Worm (Caenorhabditis elegans) whole organism, L1 larva: ENCODE results near the gene sex-1.
A peak's percentile ranks its signal among the peaks of the same experiment; 100 is the strongest.

Source experiments
- C04F5.9 ChIP-seq: sonication (generic microtip); optimal IDR thresholded peaks from 2 replicates; lab custom pipeline; 2016; ENCODE audit warnings: missing genetic modification characterization, missing compliant biosample characterization
- Y116A8C.19 ChIP-seq: sonication (generic microtip); optimal IDR thresholded peaks from 2 replicates; lab custom pipeline; 2016; ENCODE audit warnings: missing compliant biosample characterization, missing genetic modification characterization, borderline replicate concordance
- aha-1 ChIP-seq: fragments of 150-350 bp; optimal IDR thresholded peaks from 2 replicates; lab custom pipeline; 2014; ENCODE audit warnings: missing biosample characterization, missing genetic modification characterization
- alr-1 ChIP-seq: fragments of 200-800 bp; sonication (Bioruptor generic); optimal IDR thresholded peaks from 2 replicates; lab custom pipeline; 2018; ENCODE audit warnings: borderline replicate concordance, mild to moderate bottlenecking, missing genetic modification characterization, missing compliant biosample characterization
- blmp-1 ChIP-seq: fragments of 150-350 bp; optimal IDR thresholded peaks from 2 replicates; lab custom pipeline; 2014; ENCODE audit warnings: missing biosample characterization, missing genetic modification characterization
- ceh-63 ChIP-seq: fragments of 200-800 bp; sonication (Bioruptor generic); optimal IDR thresholded peaks from 2 replicates; lab custom pipeline; 2018; ENCODE audit warnings: mild to moderate bottlenecking, missing genetic modification characterization, missing compliant biosample characterization
- ceh-82 ChIP-seq, 3 experiments: fragments of 150-350 bp in 1 of 3; sonication (generic microtip) in 2 of 3; optimal IDR thresholded peaks; 2 replicates each; lab custom pipeline; 2014 to 2017; ENCODE audit warnings: missing biosample characterization in 3 of 3, missing genetic modification characterization in 3 of 3
- ceh-88 ChIP-seq: fragments of 200-800 bp; sonication (Bioruptor generic); IDR thresholded peaks from 2 replicates; pipeline ENCODE4 v1.3.6; 2022; ENCODE audit warnings: missing genetic modification characterization, missing compliant biosample characterization
- ceh-90 ChIP-seq: sonication (generic microtip); optimal IDR thresholded peaks from 2 replicates; lab custom pipeline; 2016; ENCODE audit warnings: missing genetic modification characterization, missing compliant biosample characterization
- ces-1 ChIP-seq: fragments of 150-350 bp; optimal IDR thresholded peaks from 2 replicates; lab custom pipeline; 2014; ENCODE audit warnings: missing biosample characterization, missing genetic modification reagents, missing genetic modification characterization
- efl-3 ChIP-seq: fragments of 200-800 bp; sonication (Bioruptor generic); optimal IDR thresholded peaks from 2 replicates; lab custom pipeline; 2018; ENCODE audit warnings: mild to moderate bottlenecking, missing genetic modification characterization, missing compliant biosample characterization
- egl-13 ChIP-seq: sonication (generic microtip); optimal IDR thresholded peaks from 2 replicates; lab custom pipeline; 2016; ENCODE audit warnings: missing genotype, missing genetic modification reagents, missing genetic modification characterization, missing compliant biosample characterization
- egl-27 ChIP-seq, 2 experiments: fragments of 150-350 bp in 1 of 2; sonication (generic microtip); optimal IDR thresholded peaks; 3 replicates each; lab custom pipeline; 2017 to 2018; ENCODE audit warnings: missing biosample characterization in 2 of 2, missing genetic modification characterization in 2 of 2, missing genetic modification reagents in 2 of 2
- elt-2 ChIP-seq: sonication (generic microtip); optimal IDR thresholded peaks from 2 replicates; lab custom pipeline; 2016; ENCODE audit warnings: missing genetic modification characterization, mild to moderate bottlenecking, inconsistent platforms, missing compliant biosample characterization, missing genetic modification reagents
- elt-3 ChIP-seq, 6 experiments: fragments of 150-350 bp in 1 of 6; sonication (generic microtip); optimal IDR thresholded peaks; 2 replicates each; lab custom pipeline; 2017 to 2018; ENCODE audit warnings: missing biosample characterization in 6 of 6, missing genetic modification characterization in 6 of 6, inconsistent platforms in 1 of 6
- ets-5 ChIP-seq: fragments of 200-800 bp; sonication (Bioruptor generic); IDR thresholded peaks from 2 replicates; pipeline ENCODE4 v1.3.6; 2022; ENCODE audit warnings: missing genetic modification characterization, missing compliant biosample characterization
- fkh-10 ChIP-seq: sonication (generic microtip); optimal IDR thresholded peaks from 2 replicates; lab custom pipeline; 2017; ENCODE audit warnings: missing biosample characterization, missing genetic modification reagents, missing genetic modification characterization
- fkh-4 ChIP-seq: sonication (generic microtip); optimal IDR thresholded peaks from 2 replicates; lab custom pipeline; 2016; ENCODE audit warnings: missing compliant biosample characterization, missing genetic modification characterization, borderline replicate concordance
- fos-1 ChIP-seq: fragments of 150-350 bp; optimal IDR thresholded peaks from 2 replicates; lab custom pipeline; 2014; ENCODE audit warnings: missing biosample characterization, missing genetic modification characterization
- grh-1 ChIP-seq: fragments of 200-800 bp; sonication (Bioruptor generic); IDR thresholded peaks from 2 replicates; pipeline ENCODE4 v1.3.6; 2022; ENCODE audit warnings: missing genetic modification reagents, missing genetic modification characterization, missing compliant biosample characterization
- hlh-4 ChIP-seq: sonication (generic microtip); optimal IDR thresholded peaks from 2 replicates; lab custom pipeline; 2016; ENCODE audit warnings: mild to moderate bottlenecking, missing genetic modification characterization, missing compliant biosample characterization
- hpl-2 ChIP-seq: fragments of 150-350 bp; optimal IDR thresholded peaks from 2 replicates; lab custom pipeline; 2014; ENCODE audit warnings: missing biosample characterization, missing genetic modification reagents, missing genetic modification characterization
- jun-1 ChIP-seq: fragments of 150-350 bp; optimal IDR thresholded peaks from 2 replicates; lab custom pipeline; 2014; ENCODE audit warnings: missing biosample characterization, missing genetic modification reagents, missing genetic modification characterization
- lin-35 ChIP-seq, 2 experiments: fragments of 150-350 bp; optimal IDR thresholded peaks; 2 replicates each; lab custom pipeline; 2014; ENCODE audit warnings: missing biosample characterization in 2 of 2, missing genetic modification characterization in 2 of 2, missing genetic modification reagents in 2 of 2
- lir-3 ChIP-seq: sonication (generic microtip); optimal IDR thresholded peaks from 2 replicates; lab custom pipeline; 2016; ENCODE audit warnings: mild to moderate bottlenecking, missing genetic modification characterization, moderate library complexity, missing compliant biosample characterization; ENCODE audit not compliant: poor library complexity
- lsy-2 ChIP-seq, 2 experiments: fragments of 150-350 bp; optimal IDR thresholded peaks; 2 replicates each; lab custom pipeline; 2014; ENCODE audit warnings: missing biosample characterization in 2 of 2, missing genetic modification characterization in 2 of 2
- mdl-1 ChIP-seq, 2 experiments: fragments of 150-350 bp; optimal IDR thresholded peaks; 2 replicates each; lab custom pipeline; 2014 to 2017; ENCODE audit warnings: missing biosample characterization in 2 of 2, missing genetic modification characterization in 2 of 2, inconsistent platforms in 1 of 2
- mef-2 ChIP-seq: fragments of 150-350 bp; optimal IDR thresholded peaks from 2 replicates; lab custom pipeline; 2014; ENCODE audit warnings: missing biosample characterization, missing genetic modification characterization
- mep-1 ChIP-seq: fragments of 150-350 bp; optimal IDR thresholded peaks from 2 replicates; lab custom pipeline; 2014; ENCODE audit warnings: missing biosample characterization, missing genetic modification characterization
- nhr-12 ChIP-seq: sonication (generic microtip); optimal IDR thresholded peaks from 2 replicates; lab custom pipeline; 2017; ENCODE audit warnings: missing biosample characterization, missing genetic modification characterization
- nhr-19 ChIP-seq: fragments of 200-800 bp; sonication (Bioruptor generic); conservative IDR thresholded peaks from 2 replicates; pipeline ENCODE4 v1.3.6; 2022; ENCODE audit warnings: missing genetic modification characterization, missing compliant biosample characterization
- nhr-20 ChIP-seq: sonication (generic microtip); optimal IDR thresholded peaks from 2 replicates; lab custom pipeline; 2016; ENCODE audit warnings: mild to moderate bottlenecking, missing genetic modification characterization, missing compliant biosample characterization
- nhr-237 ChIP-seq: fragments of 150-350 bp; optimal IDR thresholded peaks from 2 replicates; lab custom pipeline; 2014; ENCODE audit warnings: missing biosample characterization, missing genetic modification characterization
- nhr-71 ChIP-seq: sonication (generic microtip); optimal IDR thresholded peaks from 2 replicates; lab custom pipeline; 2016; ENCODE audit warnings: mild to moderate bottlenecking, missing genetic modification characterization, moderate library complexity, missing compliant biosample characterization
- nhr-77 ChIP-seq: fragments of 150-350 bp; optimal IDR thresholded peaks from 2 replicates; lab custom pipeline; 2014; ENCODE audit warnings: missing biosample characterization, missing genetic modification characterization
- pag-3 ChIP-seq: sonication (generic microtip); optimal IDR thresholded peaks from 2 replicates; lab custom pipeline; 2017; ENCODE audit warnings: missing genetic modification characterization, mild to moderate bottlenecking, missing compliant biosample characterization, antibody characterized with exemption, borderline replicate concordance; ENCODE audit not compliant: insufficient read depth
- pqm-1 ChIP-seq: sonication (generic microtip); optimal IDR thresholded peaks from 3 replicates; lab custom pipeline; 2017; ENCODE audit warnings: missing biosample characterization, missing genetic modification characterization
- rnt-1 ChIP-seq: sonication (generic microtip); optimal IDR thresholded peaks from 2 replicates; lab custom pipeline; 2016; ENCODE audit warnings: mild to moderate bottlenecking, missing genetic modification characterization, moderate library complexity, missing compliant biosample characterization
- skn-1 ChIP-seq: fragments of 150-350 bp; optimal IDR thresholded peaks from 2 replicates; lab custom pipeline; 2014; ENCODE audit warnings: missing biosample characterization, missing genetic modification characterization
- snpc-4 ChIP-seq: fragments of 150-350 bp; optimal IDR thresholded peaks from 2 replicates; lab custom pipeline; 2014; ENCODE audit warnings: missing biosample characterization, missing genetic modification characterization
- sptf-1 ChIP-seq: fragments of 150-350 bp; optimal IDR thresholded peaks from 2 replicates; lab custom pipeline; 2014; ENCODE audit warnings: missing biosample characterization, missing genetic modification characterization
- swsn-7 ChIP-seq: sonication (generic microtip); optimal IDR thresholded peaks from 2 replicates; lab custom pipeline; 2016; ENCODE audit warnings: missing genetic modification characterization, missing compliant biosample characterization
- tbx-2 ChIP-seq: sonication (generic microtip); optimal IDR thresholded peaks from 2 replicates; lab custom pipeline; 2016; ENCODE audit warnings: missing genetic modification characterization, missing compliant biosample characterization
- tlp-1 ChIP-seq: fragments of 150-350 bp; optimal IDR thresholded peaks from 2 replicates; lab custom pipeline; 2014; ENCODE audit warnings: missing biosample characterization, missing genetic modification characterization
- unc-130 ChIP-seq: fragments of 150-350 bp; optimal IDR thresholded peaks from 2 replicates; lab custom pipeline; 2017; ENCODE audit warnings: missing biosample characterization, missing genetic modification characterization, inconsistent platforms
- unc-30 ChIP-seq: sonication (generic microtip); optimal IDR thresholded peaks from 2 replicates; lab custom pipeline; 2017; ENCODE audit warnings: missing biosample characterization, missing genetic modification characterization
- unc-62 ChIP-seq: fragments of 150-350 bp; optimal IDR thresholded peaks from 2 replicates; lab custom pipeline; 2014; ENCODE audit warnings: missing biosample characterization, missing genetic modification reagents, missing genetic modification characterization
- unc-98 ChIP-seq: fragments of 200-800 bp; sonication (Bioruptor generic); IDR thresholded peaks from 2 replicates; pipeline ENCODE4 v1.3.6; 2022; ENCODE audit warnings: missing genetic modification characterization, missing compliant biosample characterization
- xbp-1 ChIP-seq: sonication (generic microtip); optimal IDR thresholded peaks from 2 replicates; lab custom pipeline; 2016; ENCODE audit warnings: missing genetic modification characterization, missing compliant biosample characterization
- zag-1 ChIP-seq: fragments of 150-350 bp; optimal IDR thresholded peaks from 2 replicates; lab custom pipeline; 2014; ENCODE audit warnings: missing biosample characterization, missing genetic modification characterization

Gene sex-1

DNA sequence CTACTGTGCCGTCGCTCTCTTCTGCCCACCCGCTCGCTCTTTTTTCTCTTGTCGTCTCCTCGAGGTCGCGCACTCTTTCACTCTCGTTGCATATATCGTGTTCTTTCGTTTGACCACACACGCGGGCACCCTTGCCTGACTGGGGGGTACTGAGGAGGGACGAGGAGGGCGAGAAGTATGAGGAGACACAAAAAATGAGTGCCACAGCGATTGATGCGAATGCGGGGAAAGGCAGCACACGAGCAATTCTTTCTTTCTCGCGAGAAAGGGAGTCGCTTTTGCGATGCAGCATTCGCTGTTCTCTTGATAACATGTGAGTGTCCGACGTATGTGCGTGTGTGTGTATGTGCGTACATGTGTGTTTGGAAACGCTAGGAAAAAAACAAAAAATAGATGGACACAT is 16.7 kb downstream of the sex-1 start (continued):
- TF ChIP-seq efl-3 (GFP tag; lab: Kevin White, UChicago) = no peak
- TF ChIP-seq elt-2 = no peak
- no peak for TF ChIP-seq ceh-63 (GFP tag; lab: Kevin White, UChicago)
- TF ChIP-seq tlp-1 (tag; lab: Kevin White, UChicago) = no peak
- peak; percentile 89 for TF ChIP-seq nhr-71 (tag; lab: Kevin White, UChicago)
- TF ChIP-seq aha-1 = no peak
- TF ChIP-seq swsn-7 (tag; lab: Kevin White, UChicago) = peak; percentile 78
- TF ChIP-seq blmp-1 (tag; lab: Kevin White, UChicago) = peak; percentile 40
- TF ChIP-seq rnt-1 (tag; lab: Kevin White, UChicago) = peak; percentile 74
- TF ChIP-seq mef-2 = peak; percentile 26
- TF ChIP-seq pag-3 = peak; percentile 71
- no peak for TF ChIP-seq sptf-1 (tag; lab: Kevin White, UChicago)
- TF ChIP-seq tbx-2 (tag; lab: Kevin White, UChicago) = peak; percentile 69
- TF ChIP-seq ces-1 (GFP tag; lab: Kevin White, UChicago) = no peak
- TF ChIP-seq unc-130 (tag; lab: Kevin White, UChicago) = peak; percentile 74
- peak; percentile 64 for TF ChIP-seq nhr-19 (GFP tag; lab: Robert Waterston, UW)
- peak in 1 of 6 experiments; percentile 7 for TF ChIP-seq elt-3 (tag; optimal IDR thresholded peaks at IDR 0.05; lab: Kevin White, UChicago)
- no peak for TF ChIP-seq nhr-237 (tag; lab: Kevin White, UChicago)
- TF ChIP-seq mdl-1 (tag; optimal IDR thresholded peaks at IDR 0.05; lab: Kevin White, UChicago) = peak; percentile 31 to 72
- no peak for TF ChIP-seq hlh-4 (tag; lab: Kevin White, UChicago)
- TF ChIP-seq lsy-2 (tag; optimal IDR thresholded peaks at IDR 0.05; lab: Kevin White, UChicago) = peak; percentile 44 to 81
- peak; percentile 33 for TF ChIP-seq jun-1
- TF ChIP-seq nhr-12 (tag; lab: Kevin White, UChicago) = no peak
- no peak for TF ChIP-seq hpl-2 (GFP tag; lab: Kevin White, UChicago)
- TF ChIP-seq zag-1 (tag; lab: Kevin White, UChicago) = no peak
- TF ChIP-seq nhr-77 (tag; lab: Kevin White, UChicago) = peak; percentile 54
- peak; percentile 53 to 58 for TF ChIP-seq lin-35 (GFP tag; optimal IDR thresholded peaks at IDR 0.05; lab: Kevin White, UChicago)
- TF ChIP-seq alr-1 (tag; lab: Kevin White, UChicago) = no peak
- peak; percentile 10 for TF ChIP-seq skn-1 (tag; lab: Kevin White, UChicago)
- TF ChIP-seq ceh-90 (tag; lab: Kevin White, UChicago) = no peak
- TF ChIP-seq snpc-4 (tag; lab: Kevin White, UChicago) = peak; percentile 28
- TF ChIP-seq nhr-20 (tag; lab: Kevin White, UChicago) = peak; percentile 72
- TF ChIP-seq Y116A8C.19 (tag; lab: Kevin White, UChicago) = no peak
- no peak for TF ChIP-seq ets-5
- TF ChIP-seq lir-3 (tag; lab: Kevin White, UChicago) = peak; percentile 5
- peak; percentile 90 for TF ChIP-seq mep-1
- TF ChIP-seq xbp-1 (tag; lab: Kevin White, UChicago) = peak; percentile 67
- peak; percentile 76 for TF ChIP-seq fkh-10 (GFP tag; lab: Kevin White, UChicago)
- TF ChIP-seq ceh-88 (GFP tag; lab: Robert Waterston, UW) = peak; percentile 24; the same call in 1 of the 2 replicates
- peak; percentile 46 for TF ChIP-seq fos-1 (tag; lab: Kevin White, UChicago)
- TF ChIP-seq egl-13 (tag; lab: Kevin White, UChicago) = peak; percentile 77
- peak; percentile 36 to 84 (median 39) for TF ChIP-seq ceh-82 (tag; optimal IDR thresholded peaks at IDR 0.05; lab: Kevin White, UChicago)
- TF ChIP-seq unc-30 (tag; lab: Kevin White, UChicago) = no peak
- TF ChIP-seq pqm-1 = no peak
- TF ChIP-seq fkh-4 (tag; lab: Kevin White, UChicago) = no peak
- TF ChIP-seq grh-1 (GFP tag; lab: Robert Waterston, UW) = no peak
- TF ChIP-seq unc-98 (GFP tag; lab: Robert Waterston, UW) = no peak
- TF ChIP-seq unc-62 (GFP tag; lab: Kevin White, UChicago) = no peak
- no peak for TF ChIP-seq C04F5.9 (tag; lab: Kevin White, UChicago)
- TF ChIP-seq egl-27 (tag; optimal IDR thresholded peaks at IDR 0.05; lab: Kevin White, UChicago) = no peak
